Fruit fly (Drosophila melanogaster): ENCODE measurements around the gene CG12541.
A peak's percentile ranks its signal among the peaks of the same experiment; 100 is the strongest.

The CG12541 gene

dm6 chrX:7011063-7011743, 54.6 kb downstream of the CG12541 start, which contains the start of the genes cm, sloth1 and sloth2 (continued):
- TF ChIP-seq CG14050 (GFP tag; IDR thresholded peaks at IDR 0.05), result peak; percentile 83
- peak; percentile 92 for TF ChIP-seq zfh2 (GFP tag; optimal IDR thresholded peaks at IDR 0.05)
- peak; percentile 85 for TF ChIP-seq lab (GFP tag; optimal IDR thresholded peaks at IDR 0.05)
- peak; percentile 58 for TF ChIP-seq disco-r (GFP tag; optimal IDR thresholded peaks at IDR 0.05)
- no peak for TF ChIP-seq bigmax (GFP tag; optimal IDR thresholded peaks at IDR 0.05)
- peak; percentile 74 for TF ChIP-seq kni (GFP tag; optimal IDR thresholded peaks at IDR 0.05)
- peak; percentile 84 for TF ChIP-seq CG11456 (GFP tag; IDR thresholded peaks at IDR 0.05)
- peak; percentile 80 for TF ChIP-seq CG7556 (GFP tag; optimal IDR thresholded peaks at IDR 0.05)
- peak; percentile 16; the same call in 1 of the 2 replicates for TF ChIP-seq Doc2 (GFP tag; IDR thresholded peaks at IDR 0.05)
- TF ChIP-seq prd (optimal IDR thresholded peaks at IDR 0.05), result no peak
- TF ChIP-seq prd (GFP tag; IDR thresholded peaks at IDR 0.05), result peak; percentile 94
- peak; percentile 76 for TF ChIP-seq CG10462 (GFP tag; optimal IDR thresholded peaks at IDR 0.05)
- no peak; the same call in 1 of the 2 replicates for TF ChIP-seq crol (GFP tag; IDR thresholded peaks at IDR 0.05)
- TF ChIP-seq ash1 (GFP tag; optimal IDR thresholded peaks at IDR 0.05), result no peak
- TF ChIP-seq CTCF (GFP tag; optimal IDR thresholded peaks at IDR 0.05), result peak; percentile 45
- TF ChIP-seq CG13123 (GFP tag; optimal IDR thresholded peaks at IDR 0.05), result peak; percentile 75
- TF ChIP-seq Scr (GFP tag; IDR thresholded peaks at IDR 0.05; ENCODE audit: partially characterized antibody), result peak; percentile 93
- TF ChIP-seq CG6175 (GFP tag; IDR thresholded peaks at IDR 0.05), result no peak; the same call in 2 of the 3 replicates
- peak; percentile 55 for TF ChIP-seq CG12071 (GFP tag; optimal IDR thresholded peaks at IDR 0.05)
- peak; percentile 72 for TF ChIP-seq CG31441 (GFP tag; IDR thresholded peaks at IDR 0.05)
- peak; percentile 86 for TF ChIP-seq dmrt11E (tag; optimal IDR thresholded peaks at IDR 0.05)
- peak; percentile 91 for TF ChIP-seq CG6272 (GFP tag; IDR thresholded peaks at IDR 0.05)
- TF ChIP-seq onecut (GFP tag; IDR thresholded peaks at IDR 0.05), result peak; percentile 68
- TF ChIP-seq Antp (GFP tag; optimal IDR thresholded peaks at IDR 0.05), result peak; percentile 84
- TF ChIP-seq D19A (tag; optimal IDR thresholded peaks at IDR 0.05), result peak; percentile 58
- peak; percentile 86 for TF ChIP-seq chm (GFP tag; IDR thresholded peaks at IDR 0.05)
- TF ChIP-seq Meics (GFP tag; optimal IDR thresholded peaks at IDR 0.05), result peak; percentile 70
- peak; percentile 80 for TF ChIP-seq dmrt99B (tag; optimal IDR thresholded peaks at IDR 0.05)
- peak; percentile 72 for TF ChIP-seq Blimp-1 (GFP tag; optimal IDR thresholded peaks at IDR 0.05)
- TF ChIP-seq CG3065 (GFP tag; optimal IDR thresholded peaks at IDR 0.05), result peak; percentile 66
- peak; percentile 74 for TF ChIP-seq CG16815 (GFP tag; optimal IDR thresholded peaks at IDR 0.05)
- no peak for TF ChIP-seq CG8359 (GFP tag; optimal IDR thresholded peaks at IDR 0.05; ENCODE audit: borderline replicate concordance)
- TF ChIP-seq CG10543 (GFP tag; optimal IDR thresholded peaks at IDR 0.05), result peak; percentile 88
- TF ChIP-seq CG15514 (GFP tag; optimal IDR thresholded peaks at IDR 0.05), result peak; percentile 77
- peak; percentile 92 for TF ChIP-seq CG1603 (tag; optimal IDR thresholded peaks at IDR 0.05)
- TF ChIP-seq org-1 (GFP tag; optimal IDR thresholded peaks at IDR 0.05), result peak; percentile 64
- TF ChIP-seq mirr (GFP tag; optimal IDR thresholded peaks at IDR 0.05), result peak; percentile 71
- no peak for TF ChIP-seq TFAM (GFP tag; optimal IDR thresholded peaks at IDR 0.05)
- peak; percentile 78 for TF ChIP-seq Fer1 (GFP tag; optimal IDR thresholded peaks at IDR 0.05)
- TF ChIP-seq CG7987 (GFP tag; optimal IDR thresholded peaks at IDR 0.05), result peak; percentile 59
- peak; percentile 53 for TF ChIP-seq CG3407 (GFP tag; optimal IDR thresholded peaks at IDR 0.05)
- TF ChIP-seq CG31388 (GFP tag; optimal IDR thresholded peaks at IDR 0.05), result peak; percentile 41
- no peak for TF ChIP-seq sima (GFP tag; optimal IDR thresholded peaks at IDR 0.05)
- TF ChIP-seq CG9609 (GFP tag; optimal IDR thresholded peaks at IDR 0.05), result peak; percentile 91
- peak; percentile 35; the same call in 1 of the 2 replicates for TF ChIP-seq tna (GFP tag; IDR thresholded peaks at IDR 0.05; ENCODE audit: partially characterized antibody)
- peak; percentile 86 for TF ChIP-seq CG7928 (GFP tag; optimal IDR thresholded peaks at IDR 0.05)
- peak in 1 of 2 experiments; percentile 79 for TF ChIP-seq Hr78 (GFP tag; optimal IDR thresholded peaks at IDR 0.05)
- TF ChIP-seq CG11695 (GFP tag; IDR thresholded peaks at IDR 0.05), result peak; percentile 71; the same call in 1 of the 3 replicates
- TF ChIP-seq Awh (GFP tag; IDR thresholded peaks at IDR 0.05), result peak; percentile 80

Measured in whole organism, embryonic.